Fruit fly (Drosophila melanogaster): ENCODE results near the gene CG17264.

Gene CG17264

DNA sequence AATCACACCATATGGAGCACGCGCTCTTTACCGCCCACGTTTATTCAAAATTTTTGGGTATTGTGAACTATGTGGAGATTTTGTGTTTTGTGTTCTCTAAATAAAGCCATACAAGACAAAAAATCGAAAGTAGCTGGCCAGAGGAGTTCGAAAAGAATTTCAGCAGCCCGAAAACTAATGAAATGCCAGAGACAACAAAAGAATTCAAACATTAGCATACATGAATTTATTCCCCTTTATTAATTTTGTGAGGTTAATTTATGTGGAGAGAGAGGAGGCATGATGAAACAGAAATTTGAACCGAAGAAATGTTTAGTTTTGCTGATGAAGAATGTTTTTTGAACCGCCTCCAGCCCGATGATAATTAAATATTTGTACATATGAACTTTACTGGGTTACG, 12.1 kb upstream of the CG17264 start:
- TF ChIP-seq Vsx2 (GFP tag; optimal IDR thresholded peaks at IDR 0.05; ENCODE audit: partially characterized antibody) (no peak), lola (GFP tag; optimal IDR thresholded peaks at IDR 0.05) (no peak), h (GFP tag; optimal IDR thresholded peaks at IDR 0.05) (no peak), Myc (optimal IDR thresholded peaks at IDR 0.05) (no peak), rgr (GFP tag; optimal IDR thresholded peaks at IDR 0.05) (no peak), Hnf4 (GFP tag; optimal IDR thresholded peaks at IDR 0.05) (no peak), CrebA (GFP tag; optimal IDR thresholded peaks at IDR 0.05; ENCODE audit: borderline replicate concordance) (no peak), Rel (GFP tag; optimal IDR thresholded peaks at IDR 0.05) (no peak), Rel (tag; optimal IDR thresholded peaks at IDR 0.05) (no peak), CG32264 (GFP tag; optimal IDR thresholded peaks at IDR 0.05) (no peak), Mio (GFP tag; optimal IDR thresholded peaks at IDR 0.05) (no peak), Abd-B (GFP tag; optimal IDR thresholded peaks at IDR 0.05) (no peak), Jra (GFP tag; optimal IDR thresholded peaks at IDR 0.05) (no peak), tai (GFP tag; optimal IDR thresholded peaks at IDR 0.05) (no peak), dmrt93B (GFP tag; optimal IDR thresholded peaks at IDR 0.05) (no peak), jim (GFP tag; optimal IDR thresholded peaks at IDR 0.05) (no peak)

dm6 chr2L:3006925-3007426, 11.3 kb upstream of the CG17264 start:
- TF ChIP-seq Dfd (GFP tag; optimal IDR thresholded peaks at IDR 0.05): no peak
- no peak for TF ChIP-seq OdsH (GFP tag; optimal IDR thresholded peaks at IDR 0.05)
- no peak for TF ChIP-seq Sp1 (GFP tag; optimal IDR thresholded peaks at IDR 0.05)
- TF ChIP-seq tai (GFP tag; optimal IDR thresholded peaks at IDR 0.05): no peak
- no peak for TF ChIP-seq dl (GFP tag; optimal IDR thresholded peaks at IDR 0.05; ENCODE audit: insufficient read depth in 1 of 2, partially characterized antibody in 2 of 2)
- TF ChIP-seq CG9705 (GFP tag; optimal IDR thresholded peaks at IDR 0.05): no peak
- no peak for TF ChIP-seq h (GFP tag; optimal IDR thresholded peaks at IDR 0.05)
- no peak for TF ChIP-seq sv (GFP tag; optimal IDR thresholded peaks at IDR 0.05)
- TF ChIP-seq Myc (optimal IDR thresholded peaks at IDR 0.05): no peak

- TF ChIP-seq CG9705 (GFP tag; optimal IDR thresholded peaks at IDR 0.05) (no peak), sv (GFP tag; optimal IDR thresholded peaks at IDR 0.05) (no peak), N (GFP tag; optimal IDR thresholded peaks at IDR 0.05) (no peak), pan (optimal IDR thresholded peaks at IDR 0.05) (no peak), jim (GFP tag; optimal IDR thresholded peaks at IDR 0.05) (no peak), dl (GFP tag; optimal IDR thresholded peaks at IDR 0.05; ENCODE audit: insufficient read depth in 1 of 2, partially characterized antibody in 2 of 2) (no peak)
Observed at dm6 chr2L:3009438-3009837, 8.9 kb upstream of the CG17264 start.

DNA sequence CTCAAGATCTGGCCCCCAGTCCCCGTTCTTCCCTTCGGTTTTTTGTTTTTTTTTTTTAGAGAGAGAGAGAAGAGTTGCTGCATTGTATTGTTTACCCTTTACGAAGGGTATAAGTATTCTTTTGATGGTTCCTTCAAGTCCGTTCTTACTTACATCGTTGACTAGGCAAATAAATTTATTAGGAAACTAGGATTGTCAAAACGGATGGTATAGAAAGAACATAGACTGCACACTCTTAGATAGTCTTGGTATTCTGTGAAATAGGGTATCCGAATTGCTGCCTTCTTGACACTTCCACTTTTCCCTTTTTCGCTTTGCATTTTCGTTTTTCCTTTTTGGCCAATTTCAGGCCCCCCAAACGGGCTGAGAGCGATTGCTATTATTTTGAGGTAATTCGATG, 6.8 kb upstream of the CG17264 start:
- TF ChIP-seq GATAd (GFP tag; optimal IDR thresholded peaks at IDR 0.05): no peak
- no peak for TF ChIP-seq tai (GFP tag; optimal IDR thresholded peaks at IDR 0.05)
- TF ChIP-seq h (GFP tag; optimal IDR thresholded peaks at IDR 0.05): peak; percentile 74
- TF ChIP-seq br (GFP tag; optimal IDR thresholded peaks at IDR 0.05): peak; percentile 78
- TF ChIP-seq Sp1 (GFP tag; optimal IDR thresholded peaks at IDR 0.05): peak; percentile 68
- TF ChIP-seq Hr83 (GFP tag; optimal IDR thresholded peaks at IDR 0.05; ENCODE audit: poor library complexity, severe bottlenecking): no peak
- TF ChIP-seq CG32264 (GFP tag; optimal IDR thresholded peaks at IDR 0.05): peak; percentile 46
- TF ChIP-seq ey (GFP tag; optimal IDR thresholded peaks at IDR 0.05): peak; percentile 66
- TF ChIP-seq rgr (GFP tag; optimal IDR thresholded peaks at IDR 0.05): peak; percentile 71
- TF ChIP-seq psq (GFP tag; optimal IDR thresholded peaks at IDR 0.05): peak; percentile 68
- TF ChIP-seq Dfd (GFP tag; optimal IDR thresholded peaks at IDR 0.05): no peak
- peak; percentile 38 for TF ChIP-seq dmrt93B (GFP tag; optimal IDR thresholded peaks at IDR 0.05)
- no peak for TF ChIP-seq sv (GFP tag; optimal IDR thresholded peaks at IDR 0.05)
- peak; percentile 69 for TF ChIP-seq HLH106 (tag; optimal IDR thresholded peaks at IDR 0.05)
- no peak for TF ChIP-seq Hr78 (GFP tag; optimal IDR thresholded peaks at IDR 0.05)
- peak; percentile 61 for TF ChIP-seq woc (GFP tag; optimal IDR thresholded peaks at IDR 0.05)
- TF ChIP-seq sage (GFP tag; optimal IDR thresholded peaks at IDR 0.05): no peak
- no peak for TF ChIP-seq Hnf4 (GFP tag; optimal IDR thresholded peaks at IDR 0.05)
- TF ChIP-seq N (GFP tag; optimal IDR thresholded peaks at IDR 0.05): no peak
- TF ChIP-seq brk (GFP tag; optimal IDR thresholded peaks at IDR 0.05): no peak
- TF ChIP-seq usp (GFP tag; optimal IDR thresholded peaks at IDR 0.05): no peak
- TF ChIP-seq Jra (GFP tag; optimal IDR thresholded peaks at IDR 0.05): no peak
- TF ChIP-seq Vsx2 (GFP tag; optimal IDR thresholded peaks at IDR 0.05; ENCODE audit: partially characterized antibody): no peak
- no peak for TF ChIP-seq CG9705 (GFP tag; optimal IDR thresholded peaks at IDR 0.05)
- TF ChIP-seq jim (GFP tag; optimal IDR thresholded peaks at IDR 0.05): peak; percentile 42
- TF ChIP-seq Rel (GFP tag; optimal IDR thresholded peaks at IDR 0.05): no peak
- TF ChIP-seq Rel (tag; optimal IDR thresholded peaks at IDR 0.05): no peak
- TF ChIP-seq dl (GFP tag; optimal IDR thresholded peaks at IDR 0.05; ENCODE audit: insufficient read depth in 1 of 2, partially characterized antibody in 2 of 2): no peak
- no peak for TF ChIP-seq CrebA (GFP tag; optimal IDR thresholded peaks at IDR 0.05; ENCODE audit: borderline replicate concordance)
- no peak for TF ChIP-seq Myc (optimal IDR thresholded peaks at IDR 0.05)
- TF ChIP-seq lola (GFP tag; optimal IDR thresholded peaks at IDR 0.05): no peak
- TF ChIP-seq Mio (GFP tag; optimal IDR thresholded peaks at IDR 0.05): no peak
- peak; percentile 69 for TF ChIP-seq OdsH (GFP tag; optimal IDR thresholded peaks at IDR 0.05)
- TF ChIP-seq Abd-B (GFP tag; optimal IDR thresholded peaks at IDR 0.05): no peak
- TF ChIP-seq fru (GFP tag; optimal IDR thresholded peaks at IDR 0.05): peak; percentile 80
- TF ChIP-seq dsf (GFP tag; optimal IDR thresholded peaks at IDR 0.05; ENCODE audit: borderline replicate concordance): no peak
- peak in 1 of 2 experiments; percentile 67 for TF ChIP-seq foxo (GFP tag; optimal IDR thresholded peaks at IDR 0.05)
- no peak for TF ChIP-seq Dif (GFP tag; optimal IDR thresholded peaks at IDR 0.05; ENCODE audit: partially characterized antibody)
- TF ChIP-seq pan (optimal IDR thresholded peaks at IDR 0.05): no peak

Measured in whole organism, wandering third instar larva.